Fruit fly (Drosophila melanogaster) whole organism, larva: ENCODE measurements around the gene CG4382.

Experiments used
- noc ChIP-seq: fragments of 200-800 bp; sonication (Bioruptor generic); optimal IDR thresholded peaks from 3 replicates; lab custom pipeline; 2019; ENCODE audit warnings: missing biosample characterization, mild to moderate bottlenecking, missing genetic modification characterization, moderate library complexity

CG4382 gene

DNA sequence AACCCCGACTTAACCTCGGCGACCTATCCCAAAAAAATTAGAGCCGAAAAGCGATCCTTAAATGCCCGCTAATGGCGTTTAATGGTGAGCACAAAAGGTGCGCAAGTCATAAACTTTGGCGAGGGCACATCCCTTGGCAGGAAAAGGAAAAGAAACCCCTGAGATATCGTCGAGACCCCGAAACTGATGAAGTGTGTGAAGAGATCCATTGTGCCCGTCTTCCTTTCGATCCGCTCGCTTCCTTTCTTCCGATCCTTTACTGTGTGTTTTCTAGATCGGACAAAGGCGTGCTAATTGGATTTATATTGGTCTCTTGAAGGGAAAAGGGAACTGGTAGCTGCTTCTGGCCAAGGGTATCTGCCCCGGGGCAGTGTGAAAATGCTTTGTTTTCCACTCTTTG, 548 bp upstream of the CG4382 start:
- no peak for TF ChIP-seq noc (tag; lab: Kevin White, UChicago)

dm6 chr2L:9598390-9598789, 2.3 kb downstream of the CG4382 start:
- no peak for TF ChIP-seq noc (tag; lab: Kevin White, UChicago)

- no peak for TF ChIP-seq noc (tag; lab: Kevin White, UChicago)
These were observed 5.9 kb downstream of the CG4382 start for dm6 chr2L:9594625-9595300.

DNA sequence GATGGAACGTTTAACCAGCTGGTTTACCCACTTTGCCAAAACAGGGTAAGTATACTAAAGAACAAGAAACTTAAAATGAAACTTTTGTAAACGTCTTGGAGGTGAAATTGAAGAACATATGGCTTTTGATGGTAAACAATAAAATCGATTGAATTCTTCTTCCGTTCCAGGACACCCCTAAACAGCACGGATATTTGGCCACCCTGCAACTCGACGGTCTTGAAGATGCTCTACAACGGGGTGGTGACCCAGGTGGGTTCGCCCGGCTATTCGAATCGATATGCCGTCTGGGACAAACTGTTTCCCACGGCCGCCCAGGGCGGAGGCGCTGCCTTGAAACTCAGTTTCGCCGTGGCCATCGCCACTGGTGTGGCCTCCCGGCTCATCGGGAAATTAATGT, 9.5 kb downstream of the CG4382 start:
- no peak for TF ChIP-seq noc (tag; lab: Kevin White, UChicago)

DNA sequence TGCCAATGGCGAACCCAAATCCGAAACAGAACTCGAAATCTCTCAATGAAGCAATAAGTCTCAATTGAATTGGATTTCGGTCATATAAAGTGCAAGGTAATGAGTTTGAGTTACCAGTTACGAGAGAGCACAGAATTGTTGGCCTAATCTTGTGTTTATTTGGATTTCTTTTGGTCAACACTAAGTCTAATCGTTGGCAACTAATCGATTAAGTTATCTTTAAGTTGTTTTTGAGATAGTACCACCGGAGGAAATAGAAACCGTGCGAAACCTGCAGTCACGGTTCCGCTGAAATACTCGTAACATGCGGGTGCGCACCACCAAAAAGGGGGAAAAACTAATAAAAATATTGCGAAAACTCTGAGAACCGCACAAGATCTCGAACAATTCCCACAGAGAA, 11.5 kb downstream of the CG4382 start, which contains the start of gene CG3841:
Gene CG3841 (plus strand): TSS at position 301 of the 400 bp plus-strand sequence.
- no peak for TF ChIP-seq noc (tag; lab: Kevin White, UChicago)

dm6 chr2L:9585942-9586341, 14.7 kb downstream of the CG4382 start:
- TF ChIP-seq noc (tag; lab: Kevin White, UChicago) = no peak

dm6 chr2L:9584098-9584703, 16.5 kb downstream of the CG4382 start:
- no peak for TF ChIP-seq noc (tag; lab: Kevin White, UChicago)

dm6 chr2L:9581582-9581981, 19.1 kb downstream of the CG4382 start, which contains the start of gene gcm:
gcm (minus strand) TSS chr2L:9581745.
- TF ChIP-seq noc (tag; lab: Kevin White, UChicago) = no peak

DNA sequence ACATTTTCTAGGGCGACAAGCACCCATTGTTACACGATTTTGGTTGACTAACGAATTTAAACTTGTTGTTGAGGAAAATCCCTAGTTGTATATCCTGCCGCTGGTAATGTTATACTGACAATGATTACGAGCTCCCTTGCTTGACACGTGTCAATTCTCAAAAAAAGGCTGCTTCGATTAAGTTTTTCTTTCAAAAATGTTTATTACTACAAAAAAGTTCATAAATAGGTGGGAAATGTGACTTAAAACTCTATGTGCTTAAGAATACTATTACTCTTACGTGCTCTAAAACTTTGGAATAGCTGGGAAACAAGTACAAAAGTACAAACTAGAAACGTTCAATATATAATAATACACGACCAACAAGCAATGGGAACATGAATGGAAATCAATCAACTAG, 21.1 kb downstream of the CG4382 start, which contains the start of gene CG31709:
Gene CG31709 (minus strand): TSS at position 101 of the 400 bp plus-strand sequence.
- no peak for TF ChIP-seq noc (tag; lab: Kevin White, UChicago)

DNA sequence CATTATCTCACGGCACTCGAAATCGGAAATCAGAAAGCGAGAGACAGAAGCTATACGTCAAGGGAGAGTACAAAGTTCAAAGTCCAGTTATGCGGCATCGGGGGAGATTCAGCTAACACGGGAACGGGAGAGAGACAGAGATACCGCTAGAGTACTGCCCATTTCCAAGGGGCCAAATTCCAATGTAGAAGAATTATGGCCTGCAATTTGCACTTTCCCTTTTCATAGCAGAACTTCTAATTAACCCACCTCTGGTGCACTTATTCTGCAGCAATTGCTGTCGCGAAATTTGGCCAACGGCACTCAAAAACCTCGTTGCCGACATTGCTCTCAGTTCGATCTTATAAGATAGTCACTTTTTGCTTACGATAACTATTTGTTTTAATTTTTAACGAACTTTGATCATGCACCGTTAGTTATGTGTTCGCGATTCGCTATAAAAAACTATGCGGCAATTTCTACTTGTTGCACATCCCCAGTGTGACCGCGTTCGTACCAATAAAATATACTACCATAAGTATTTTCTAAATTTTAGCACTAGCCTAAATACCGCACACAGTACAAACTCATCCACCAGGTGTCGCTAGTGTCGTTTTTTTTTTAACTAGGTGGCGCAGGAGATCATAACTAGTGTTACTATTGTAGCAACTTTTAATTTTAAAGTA, 24.3 kb downstream of the CG4382 start, which contains the start of gene Mtpalpha:
Gene Mtpalpha (minus strand): TSS at position 501 of the 665 bp plus-strand sequence.
- TF ChIP-seq noc (tag; lab: Kevin White, UChicago) = peak; percentile 67

DNA sequence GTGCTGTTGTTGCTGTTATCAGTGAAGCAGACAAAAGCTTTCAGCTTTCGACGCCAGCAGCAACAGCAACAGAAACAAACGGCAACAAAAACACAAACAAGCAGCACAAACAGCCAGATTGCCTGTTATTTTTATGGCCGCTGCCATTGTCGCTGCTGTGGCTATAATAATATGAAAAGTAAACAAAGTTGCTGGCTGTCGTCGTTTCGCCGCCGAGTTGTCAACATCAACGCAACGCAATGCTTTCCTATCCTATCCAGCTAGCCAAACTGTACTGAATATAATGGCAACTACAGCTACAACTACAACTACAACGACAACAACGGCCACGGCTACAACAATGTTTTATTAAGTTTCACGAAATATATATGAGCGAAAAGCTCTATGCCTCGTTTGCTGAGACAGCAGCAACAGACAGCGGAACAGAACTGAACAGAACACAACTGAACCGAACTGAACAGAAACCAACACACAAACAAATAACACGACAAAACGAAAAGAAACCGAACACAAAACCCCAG, 29.9 kb downstream of the CG4382 start:
- no peak for TF ChIP-seq noc (tag; lab: Kevin White, UChicago)

DNA sequence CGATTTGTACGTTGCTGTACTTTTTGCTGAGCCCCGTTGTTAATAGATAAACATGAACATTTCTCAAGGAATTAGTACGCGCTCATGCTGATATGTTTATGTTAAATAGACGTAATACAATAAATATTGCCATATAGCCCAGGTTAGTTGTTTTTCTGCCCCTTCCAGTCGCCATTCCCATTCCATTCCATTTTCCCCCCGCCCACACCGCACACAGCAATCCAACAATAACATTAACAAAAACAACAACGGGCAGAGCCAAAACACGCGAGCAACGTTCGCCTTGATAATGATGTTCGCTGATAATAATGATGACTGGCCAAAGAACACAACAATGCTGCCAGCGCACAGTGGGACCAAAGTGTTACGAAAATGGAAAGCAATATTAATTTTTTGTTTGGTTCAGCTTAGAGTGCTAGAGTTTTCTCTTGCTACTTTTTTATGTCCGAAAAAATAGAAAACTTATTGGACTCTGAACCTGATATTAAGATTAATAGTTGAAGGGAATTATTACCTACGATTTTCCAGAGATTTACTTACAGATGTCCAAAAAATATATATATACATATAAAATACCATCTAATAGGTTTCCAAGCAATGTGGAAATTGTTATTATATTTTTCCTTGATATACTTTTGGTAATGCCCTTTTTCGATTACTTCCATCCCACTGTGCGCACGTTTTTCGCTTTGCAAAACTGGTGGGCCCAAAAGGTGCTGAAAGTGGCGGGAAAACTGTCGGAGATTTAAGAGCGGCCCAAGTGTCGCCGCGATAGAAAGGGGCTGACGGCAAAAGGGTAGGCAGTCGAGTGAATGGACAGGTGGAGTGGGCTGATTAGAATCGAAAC, 30.9 kb downstream of the CG4382 start:
- peak; percentile 98 for TF ChIP-seq noc (tag; lab: Kevin White, UChicago)

dm6 chr2L:9569131-9569530, 31.5 kb downstream of the CG4382 start:
- TF ChIP-seq noc (tag; lab: Kevin White, UChicago) = no peak

- TF ChIP-seq noc (tag; lab: Kevin White, UChicago) = peak; percentile 99
These were observed 32.1 kb downstream of the CG4382 start, which contains the start of gene brwl for dm6 chr2L:9568360-9569088. brwl (plus strand) TSS chr2L:9568890.
